Fruit fly (Drosophila melanogaster) whole organism, embryonic: ENCODE results near the gene obst-G.

Experiments
- Bgb ChIP-seq: fragments of 200-800 bp; sonication (Bioruptor generic); IDR thresholded peaks from 2 replicates; pipeline ENCODE4 v1.3.6; 2022; ENCODE audit warnings: missing biosample characterization, missing genetic modification characterization; ENCODE audit not compliant: partially characterized antibody
- CG1024 ChIP-seq: fragments of 200-800 bp; sonication (Bioruptor generic); IDR thresholded peaks from 2 replicates; pipeline ENCODE4 v1.3.6; 2022; ENCODE audit warnings: missing biosample characterization, missing genetic modification characterization
- CG11456 ChIP-seq: fragments of 200-800 bp; sonication (Bioruptor generic); IDR thresholded peaks from 3 replicates; pipeline ENCODE4 v1.3.6; 2022; ENCODE audit warnings: missing biosample characterization, missing genetic modification characterization
- CG11560 ChIP-seq: fragments of 200-800 bp; sonication (Bioruptor generic); IDR thresholded peaks from 3 replicates; pipeline ENCODE4 v1.3.6; 2022; ENCODE audit warnings: missing biosample characterization, missing genetic modification characterization
- CG12299 ChIP-seq: fragments of 200-800 bp; sonication (Bioruptor generic); optimal IDR thresholded peaks from 2 replicates; lab custom pipeline; 2018; ENCODE audit warnings: missing biosample characterization, mild to moderate bottlenecking, missing genetic modification characterization
- CG13624 ChIP-seq: fragments of 200-800 bp; sonication (Bioruptor generic); optimal IDR thresholded peaks from 2 replicates; lab custom pipeline; 2016; ENCODE audit warnings: missing biosample characterization, missing genetic modification characterization
- CG14050 ChIP-seq: fragments of 200-800 bp; sonication (Bioruptor generic); IDR thresholded peaks from 3 replicates; pipeline ENCODE4 v1.3.6; 2022; ENCODE audit warnings: missing biosample characterization, missing genetic modification characterization
- CG14710 ChIP-seq: fragments of 200-800 bp; sonication (Bioruptor generic); optimal IDR thresholded peaks from 3 replicates; lab custom pipeline; 2019; ENCODE audit warnings: missing biosample characterization, mild to moderate bottlenecking, missing genetic modification characterization, moderate library complexity
- CG17385 ChIP-seq: fragments of 200-800 bp; sonication (Bioruptor generic); optimal IDR thresholded peaks from 3 replicates; lab custom pipeline; 2018; ENCODE audit warnings: missing biosample characterization, mild to moderate bottlenecking, missing genetic modification characterization
- CG17568 ChIP-seq: fragments of 200-800 bp; sonication (Bioruptor generic); optimal IDR thresholded peaks from 2 replicates; lab custom pipeline; 2018; ENCODE audit warnings: missing biosample characterization, mild to moderate bottlenecking, missing genetic modification characterization, moderate library complexity
- CG17829 ChIP-seq: fragments of 200-800 bp; optimal IDR thresholded peaks from 2 replicates; lab custom pipeline; 2019; ENCODE audit warnings: missing biosample characterization, mild to moderate bottlenecking, missing genetic modification characterization, moderate library complexity
- CG2129 ChIP-seq: fragments of 200-800 bp; sonication (Bioruptor generic); IDR thresholded peaks from 2 replicates; pipeline ENCODE4 v1.3.6; 2022; ENCODE audit warnings: missing biosample characterization, missing genetic modification characterization; ENCODE audit not compliant: partially characterized antibody
- CG4424 ChIP-seq: fragments of 200-800 bp; sonication (Bioruptor generic); optimal IDR thresholded peaks from 3 replicates; lab custom pipeline; 2016; ENCODE audit warnings: missing biosample characterization, missing genetic modification characterization
- CG9932 ChIP-seq: fragments of 200-800 bp; sonication (Bioruptor generic); IDR thresholded peaks from 2 replicates; pipeline ENCODE4 v1.3.6; 2022; ENCODE audit warnings: missing biosample characterization, missing genetic modification characterization
- CrebB ChIP-seq: fragments of 200-800 bp; sonication (Bioruptor generic); optimal IDR thresholded peaks from 3 replicates; lab custom pipeline; 2018; ENCODE audit warnings: missing biosample characterization, mild to moderate bottlenecking, missing genetic modification characterization
- D19A ChIP-seq: fragments of 200-800 bp; optimal IDR thresholded peaks from 3 replicates; lab custom pipeline; 2019; ENCODE audit warnings: missing biosample characterization, mild to moderate bottlenecking, missing genetic modification characterization, moderate library complexity
- Dad ChIP-seq: fragments of 200-800 bp; sonication (Bioruptor generic); optimal IDR thresholded peaks from 3 replicates; lab custom pipeline; 2016; ENCODE audit warnings: missing biosample characterization, missing genetic modification characterization
- Dll ChIP-seq: fragments of 200-800 bp; sonication (Bioruptor generic); IDR thresholded peaks from 4 replicates; pipeline ENCODE4 v1.3.6; 2022; ENCODE audit warnings: missing biosample characterization, missing genetic modification characterization; ENCODE audit not compliant: partially characterized antibody
- E2f2 ChIP-seq: fragments of 200-800 bp; sonication (Bioruptor generic); IDR thresholded peaks from 2 replicates; pipeline ENCODE4 v1.3.6; 2022; ENCODE audit warnings: missing biosample characterization, missing genetic modification characterization
- Elba2 ChIP-seq: fragments of 200-800 bp; sonication (Bioruptor generic); optimal IDR thresholded peaks from 3 replicates; lab custom pipeline; 2016; ENCODE audit warnings: missing biosample characterization, missing genetic modification characterization
- Gug ChIP-seq: fragments of 200-800 bp; sonication (Bioruptor generic); IDR thresholded peaks from 4 replicates; pipeline ENCODE4 v1.3.6; 2022; ENCODE audit warnings: missing biosample characterization, missing genetic modification characterization
- Oli ChIP-seq: fragments of 200-800 bp; sonication (Bioruptor generic); optimal IDR thresholded peaks from 2 replicates; lab custom pipeline; 2018; ENCODE audit warnings: missing biosample characterization, mild to moderate bottlenecking, missing genetic modification characterization, moderate library complexity
- Spps ChIP-seq: fragments of 200-800 bp; sonication (Bioruptor generic); optimal IDR thresholded peaks from 2 replicates; lab custom pipeline; 2018; ENCODE audit warnings: missing biosample characterization, mild to moderate bottlenecking, missing genetic modification characterization
- TFAM ChIP-seq: fragments of 200-800 bp; sonication (Bioruptor generic); optimal IDR thresholded peaks from 2 replicates; lab custom pipeline; 2017; ENCODE audit warnings: missing biosample characterization, missing genetic modification characterization, inconsistent platforms
- Tbp ChIP-seq: fragments of >200 bp; optimal IDR thresholded peaks from 2 replicates; lab custom pipeline; 2018; ENCODE audit warnings: missing biosample characterization, missing genetic modification characterization
- aop ChIP-seq: fragments of 200-800 bp; sonication (Bioruptor generic); IDR thresholded peaks from 2 replicates; pipeline ENCODE4 v1.3.6; 2022; ENCODE audit warnings: missing biosample characterization, missing genetic modification characterization
- ase ChIP-seq: fragments of 200-800 bp; sonication (Bioruptor generic); IDR thresholded peaks from 3 replicates; pipeline ENCODE4 v1.3.6; 2022; ENCODE audit warnings: missing biosample characterization, missing genetic modification characterization
- ato ChIP-seq: fragments of 200-800 bp; sonication (Bioruptor generic); IDR thresholded peaks from 2 replicates; pipeline ENCODE4 v1.3.6; 2022; ENCODE audit warnings: missing biosample characterization, missing genetic modification characterization; ENCODE audit not compliant: partially characterized antibody
- btn ChIP-seq: fragments of 200-800 bp; sonication (Bioruptor generic); optimal IDR thresholded peaks from 2 replicates; lab custom pipeline; 2016; ENCODE audit warnings: missing biosample characterization, missing genetic modification characterization
- corto ChIP-seq: fragments of 200-800 bp; sonication (Bioruptor generic); optimal IDR thresholded peaks from 2 replicates; lab custom pipeline; 2016; ENCODE audit warnings: missing biosample characterization, mild to moderate bottlenecking, missing genetic modification characterization, moderate library complexity
- crol ChIP-seq: fragments of 200-800 bp; sonication (Bioruptor generic); IDR thresholded peaks from 2 replicates; pipeline ENCODE4 v1.3.6; 2022; ENCODE audit warnings: missing biosample characterization, missing genetic modification characterization
- crp ChIP-seq, 2 experiments: fragments of 200-800 bp; sonication (Bioruptor generic); optimal IDR thresholded peaks; 2 replicates in 1 of 2; 3 replicates in 1 of 2; lab custom pipeline; 2017; ENCODE audit warnings: missing biosample characterization in 2 of 2, missing genetic modification characterization in 2 of 2, mild to moderate bottlenecking in 1 of 2, moderate library complexity in 1 of 2
- da ChIP-seq: fragments of 200-800 bp; sonication (Bioruptor generic); optimal IDR thresholded peaks from 2 replicates; lab custom pipeline; 2016; ENCODE audit warnings: missing biosample characterization, missing genetic modification characterization
- danr ChIP-seq: fragments of 200-800 bp; sonication (Bioruptor generic); IDR thresholded peaks from 2 replicates; pipeline ENCODE4 v1.3.6; 2022; ENCODE audit warnings: missing biosample characterization, missing genetic modification characterization
- dimm ChIP-seq: fragments of 200-800 bp; sonication (Bioruptor generic); IDR thresholded peaks from 2 replicates; pipeline ENCODE4 v1.3.6; 2022; ENCODE audit warnings: missing biosample characterization, missing genetic modification characterization
- fd96Cb ChIP-seq: fragments of 200-800 bp; sonication (Bioruptor generic); optimal IDR thresholded peaks from 2 replicates; lab custom pipeline; 2018; ENCODE audit warnings: missing biosample characterization, mild to moderate bottlenecking, missing genetic modification characterization, moderate library complexity
- fru ChIP-seq: fragments of >200 bp; optimal IDR thresholded peaks from 2 replicates; lab custom pipeline; 2017
- gce ChIP-seq: fragments of 200-800 bp; sonication (Bioruptor generic); IDR thresholded peaks from 3 replicates; pipeline ENCODE4 v1.3.6; 2022; ENCODE audit warnings: missing biosample characterization, missing genetic modification characterization
- her ChIP-seq: fragments of 200-800 bp; sonication (Bioruptor generic); optimal IDR thresholded peaks from 2 replicates; lab custom pipeline; 2016; ENCODE audit warnings: missing biosample characterization, missing genetic modification characterization
- ken ChIP-seq: fragments of 200-800 bp; sonication (Bioruptor generic); IDR thresholded peaks from 3 replicates; pipeline ENCODE4 v1.3.6; 2022; ENCODE audit warnings: missing biosample characterization, missing genetic modification characterization
- knrl ChIP-seq: fragments of 200-800 bp; sonication (Bioruptor generic); IDR thresholded peaks from 3 replicates; pipeline ENCODE4 v1.3.6; 2022; ENCODE audit warnings: missing biosample characterization, missing genetic modification characterization; ENCODE audit not compliant: partially characterized antibody
- lola ChIP-seq, 3 experiments: fragments of >200 bp in 2 of 3; fragments of 200-800 bp in 1 of 3; sonication (Bioruptor generic) in 1 of 3; optimal IDR thresholded peaks; 2 replicates each; lab custom pipeline; 2017 to 2019; ENCODE audit warnings: missing biosample characterization in 3 of 3, missing genetic modification characterization in 3 of 3, mild to moderate bottlenecking in 1 of 3, moderate library complexity in 1 of 3
- mld ChIP-seq: fragments of 200-800 bp; sonication (Bioruptor generic); IDR thresholded peaks from 3 replicates; pipeline ENCODE4 v1.3.6; 2022; ENCODE audit warnings: missing biosample characterization, missing genetic modification characterization; ENCODE audit not compliant: partially characterized antibody
- phol ChIP-seq: fragments of 200-800 bp; sonication (Bioruptor generic); optimal IDR thresholded peaks from 3 replicates; lab custom pipeline; 2018; ENCODE audit warnings: missing biosample characterization, mild to moderate bottlenecking, missing genetic modification characterization, moderate library complexity
- tgo ChIP-seq: fragments of 200-800 bp; sonication (Bioruptor generic); IDR thresholded peaks from 3 replicates; pipeline ENCODE4 v1.3.6; 2022; ENCODE audit warnings: missing biosample characterization, missing genetic modification characterization
- tll ChIP-seq, 2 experiments: fragments of 200-800 bp in 1 of 2; fragments of >200 bp in 1 of 2; sonication (Bioruptor generic) in 1 of 2; optimal IDR thresholded peaks; 2 replicates each; lab custom pipeline; 2017 to 2019; ENCODE audit warnings: missing biosample characterization in 2 of 2, missing genetic modification characterization in 2 of 2, mild to moderate bottlenecking in 1 of 2, moderate library complexity in 1 of 2
- wdn ChIP-seq: fragments of 200-800 bp; sonication (Bioruptor generic); IDR thresholded peaks from 2 replicates; pipeline ENCODE4 v1.3.6; 2022; ENCODE audit warnings: missing biosample characterization, missing genetic modification characterization

obst-G gene

DNA sequence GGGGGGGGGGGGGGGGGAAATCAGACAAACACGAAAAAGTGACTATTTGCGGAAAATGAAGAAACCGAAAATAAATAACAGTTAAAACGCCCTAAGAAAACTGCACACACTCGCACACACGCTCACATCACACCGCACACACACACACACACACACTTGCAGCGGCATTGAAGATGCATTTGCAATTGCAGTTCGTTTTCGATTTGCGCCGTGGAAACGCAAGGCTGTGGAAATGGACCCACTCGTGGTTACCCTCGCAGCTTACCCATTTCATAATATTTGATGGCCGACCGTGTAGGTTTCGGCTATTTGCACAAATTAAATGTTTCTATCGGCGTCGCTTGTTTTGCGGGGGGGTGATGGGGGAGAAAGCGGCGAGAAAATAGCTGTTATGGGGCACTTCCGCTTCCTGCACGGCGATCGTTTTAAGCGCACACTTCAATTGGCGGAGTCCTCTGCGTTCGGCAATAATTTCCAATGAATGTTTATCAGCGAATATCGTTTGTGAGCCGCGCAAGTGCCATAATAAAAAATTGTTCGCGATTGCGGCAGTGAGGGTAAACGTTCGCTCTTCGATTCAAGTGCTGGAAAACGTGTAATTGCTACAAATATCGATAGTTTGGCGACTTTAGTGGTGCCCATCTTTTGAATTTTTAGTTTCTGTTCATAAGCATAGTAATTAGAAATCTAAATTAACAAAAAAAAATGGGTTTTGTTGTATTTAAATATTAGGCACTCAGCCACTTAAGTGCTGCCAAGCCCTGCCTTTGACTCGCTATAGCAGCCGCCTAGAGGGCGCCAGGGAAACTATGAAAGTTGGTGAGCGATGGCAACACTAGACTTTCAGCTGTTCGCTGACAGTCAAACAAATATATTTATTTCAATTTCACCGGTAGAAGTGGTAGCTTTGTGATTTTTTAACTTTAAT, 49.5 kb upstream of the obst-G start, which contains the start of the genes Pop2 and CG6928 (continued):
- TF ChIP-seq fru (lab: Kevin White, UChicago), result no peak
- TF ChIP-seq Dll, result peak; percentile 95
- 0 out of 2 replicates have a peak, but pooled peaks have one; percentile 9 for TF ChIP-seq CG1024
- no peak for TF ChIP-seq Elba2 (GFP tag; lab: Kevin White, UChicago)
- TF ChIP-seq phol (tag; lab: Kevin White, UChicago), result peak; percentile 84
- TF ChIP-seq tgo (GFP tag; lab: Robert Waterston, UW), result peak; percentile 45; the same call in 2 of the 3 replicates
- peak; percentile 76 for TF ChIP-seq her
- peak; percentile 44 for TF ChIP-seq Oli (tag; lab: Kevin White, UChicago)
- peak; percentile 82 for TF ChIP-seq Dad (GFP tag; lab: Kevin White, UChicago)
- TF ChIP-seq lola (GFP tag; optimal IDR thresholded peaks at IDR 0.05; lab: Kevin White, UChicago), result peak in 1 of 3 experiments; percentile 45
- TF ChIP-seq knrl (GFP tag; lab: Robert Waterston, UW), result peak; percentile 90
- TF ChIP-seq CG13624 (GFP tag; lab: Kevin White, UChicago), result peak; percentile 83
- peak; percentile 65 for TF ChIP-seq CG4424
- TF ChIP-seq wdn, result no peak
- no peak for TF ChIP-seq TFAM (GFP tag; lab: Kevin White, UChicago)
- TF ChIP-seq dimm (GFP tag; lab: Robert Waterston, UW), result no peak
- TF ChIP-seq CG11560 (tag; lab: Robert Waterston, UW), result peak; percentile 67; the same call in 2 of the 3 replicates
- TF ChIP-seq CrebB (tag; lab: Kevin White, UChicago), result peak; percentile 40
- 0 out of 2 replicates have a peak, but pooled peaks have one; percentile 29 for TF ChIP-seq danr (GFP tag; lab: Robert Waterston, UW)
- peak; percentile 79; the same call in 2 of the 3 replicates for TF ChIP-seq ken (GFP tag; lab: Robert Waterston, UW)
- TF ChIP-seq D19A, result no peak
- TF ChIP-seq fd96Cb, result peak; percentile 52
- peak; percentile 16; the same call in 1 of the 3 replicates for TF ChIP-seq mld (GFP tag; lab: Robert Waterston, UW)
- no peak for TF ChIP-seq CG12299 (tag; lab: Kevin White, UChicago)
- TF ChIP-seq CG11456 (GFP tag; lab: Robert Waterston, UW), result peak; percentile 71; the same call in 2 of the 3 replicates
- peak; percentile 89 for TF ChIP-seq CG14710 (tag; lab: Kevin White, UChicago)
- TF ChIP-seq CG9932 (GFP tag; lab: Robert Waterston, UW), result peak; percentile 88
- peak; percentile 96 for TF ChIP-seq crol (GFP tag; lab: Robert Waterston, UW)
- no peak for TF ChIP-seq ase (GFP tag; lab: Robert Waterston, UW)
- TF ChIP-seq btn, result peak; percentile 44
- peak in 1 of 2 experiments; percentile 66 for TF ChIP-seq tll (GFP tag; optimal IDR thresholded peaks at IDR 0.05; lab: Kevin White, UChicago)
- no peak for TF ChIP-seq corto (GFP tag; lab: Kevin White, UChicago)
- TF ChIP-seq Bgb (GFP tag; lab: Robert Waterston, UW), result peak; percentile 83
- TF ChIP-seq gce (GFP tag; lab: Robert Waterston, UW), result 0 out of 3 replicates have a peak, but pooled peaks have one; percentile 5
- TF ChIP-seq Gug (GFP tag; lab: Robert Waterston, UW), result peak; percentile 75
- no peak for TF ChIP-seq aop
- peak; percentile 58 for TF ChIP-seq CG2129
- TF ChIP-seq ato (GFP tag; lab: Robert Waterston, UW), result peak; percentile 76; the same call in 1 of the 2 replicates
- TF ChIP-seq E2f2 (GFP tag; lab: Robert Waterston, UW), result peak; percentile 79
- peak; percentile 39 for TF ChIP-seq CG17568 (GFP tag; lab: Kevin White, UChicago)
- peak; percentile 58 for TF ChIP-seq CG17829 (tag; lab: Kevin White, UChicago)
- peak; percentile 31 for TF ChIP-seq CG17385 (GFP tag; lab: Kevin White, UChicago)
- TF ChIP-seq Tbp (GFP tag; lab: Kevin White, UChicago), result no peak
- peak; percentile 0 for TF ChIP-seq Spps (tag; lab: Kevin White, UChicago)
- peak; percentile 42 for TF ChIP-seq da (GFP tag; lab: Kevin White, UChicago)
- peak; percentile 66; the same call in 2 of the 3 replicates for TF ChIP-seq CG14050 (GFP tag; lab: Robert Waterston, UW)
- peak; percentile 83 to 94 for TF ChIP-seq crp (GFP tag; optimal IDR thresholded peaks at IDR 0.05; lab: Kevin White, UChicago)
